Worm (Caenorhabditis elegans): Measurements from ENCODE around the gene M153.5.

Gene M153.5

ce11 chrX:12106004-12106403 is 37.8 kb upstream of the M153.5 start (continued):
- TF ChIP-seq spr-1 (tag; optimal IDR thresholded peaks at IDR 0.05) (peak; percentile 69), ceh-28 (tag; optimal IDR thresholded peaks at IDR 0.05) (no peak), nhr-111 (GFP tag; optimal IDR thresholded peaks at IDR 0.05) (peak; percentile 92), dpl-1 (GFP tag; optimal IDR thresholded peaks at IDR 0.05) (no peak), D1046.2 (GFP tag; IDR thresholded peaks at IDR 0.05) (peak; percentile 91), F26F4.8 (GFP tag; conservative IDR thresholded peaks at IDR 0.05) (no peak; the same call in 1 of the 2 replicates), pqm-1 (tag; optimal IDR thresholded peaks at IDR 0.05) (no peak), snpc-4 (tag; optimal IDR thresholded peaks at IDR 0.05) (no peak), ZK337.2 (GFP tag; IDR thresholded peaks at IDR 0.05) (peak; percentile 80), F49E8.2 (tag; optimal IDR thresholded peaks at IDR 0.05; ENCODE audit: borderline replicate concordance) (peak; percentile 37), R02D3.7 (tag; optimal IDR thresholded peaks at IDR 0.05) (peak; percentile 10), F37D6.2 (tag; optimal IDR thresholded peaks at IDR 0.05) (peak; percentile 78), unc-39 (tag; optimal IDR thresholded peaks at IDR 0.05) (no peak), Y48G9A.11 (GFP tag; IDR thresholded peaks at IDR 0.05) (peak; percentile 74), dmd-8 (GFP tag; IDR thresholded peaks at IDR 0.05) (peak; percentile 95), Y105C5A.15 (GFP tag; IDR thresholded peaks at IDR 0.05) (peak; percentile 93), ctbp-1 (GFP tag; IDR thresholded peaks at IDR 0.05) (peak; percentile 97), nhr-48 (tag; optimal IDR thresholded peaks at IDR 0.05) (peak; percentile 73), cey-2 (tag; optimal IDR thresholded peaks at IDR 0.05; ENCODE audit: borderline replicate concordance, insufficient read depth) (peak; percentile 84), T26A8.4 (GFP tag; IDR thresholded peaks at IDR 0.05) (peak; percentile 93), zip-11 (GFP tag; IDR thresholded peaks at IDR 0.05) (peak; percentile 15; the same call in 1 of the 2 replicates), dve-1 (tag; optimal IDR thresholded peaks at IDR 0.05; ENCODE audit: insufficient read depth) (peak; percentile 85), saeg-2 (GFP tag; IDR thresholded peaks at IDR 0.05) (peak; percentile 72; the same call in 1 of the 2 replicates), lin-38 (GFP tag; IDR thresholded peaks at IDR 0.05) (peak; percentile 82), lsy-2 (tag; optimal IDR thresholded peaks at IDR 0.05) (peak in 1 of 2 experiments; percentile 13), unc-62 (GFP tag; optimal IDR thresholded peaks at IDR 0.05 in 1 of 2) (peak in 1 of 2 experiments; percentile 97), unc-62 (tag; optimal IDR thresholded peaks at IDR 0.05) (no peak), tag-97 (GFP tag; IDR thresholded peaks at IDR 0.05) (no peak), ceh-62 (tag; optimal IDR thresholded peaks at IDR 0.05) (no peak), lin-13 (GFP tag; optimal IDR thresholded peaks at IDR 0.05) (peak; percentile 37), php-3 (GFP tag; IDR thresholded peaks at IDR 0.05) (no peak), zfp-3 (GFP tag; conservative IDR thresholded peaks at IDR 0.05) (peak; percentile 76; the same call in 1 of the 2 replicates), gei-8 (GFP tag; optimal IDR thresholded peaks at IDR 0.05) (peak; percentile 83), jun-1 (tag; optimal IDR thresholded peaks at IDR 0.05) (peak; percentile 73), zfp-2 (tag; optimal IDR thresholded peaks at IDR 0.05) (peak; percentile 62), hif-1 (tag; optimal IDR thresholded peaks at IDR 0.05) (peak in 1 of 2 experiments; percentile 21), nhr-102 (tag; optimal IDR thresholded peaks at IDR 0.05) (peak; percentile 79), attf-4 (tag; optimal IDR thresholded peaks at IDR 0.05) (no peak), nhr-10 (tag; optimal IDR thresholded peaks at IDR 0.05) (no peak), dmd-9 (GFP tag; IDR thresholded peaks at IDR 0.05) (peak; percentile 70; the same call in 1 of the 2 replicates), hlh-11 (tag; optimal IDR thresholded peaks at IDR 0.05) (no peak), nhr-6 (tag; optimal IDR thresholded peaks at IDR 0.05) (peak; percentile 59), lin-1 (GFP tag; IDR thresholded peaks at IDR 0.05) (peak; percentile 92), nhr-28 (tag; optimal IDR thresholded peaks at IDR 0.05) (peak; percentile 60), daf-8 (GFP tag; IDR thresholded peaks at IDR 0.05) (peak; percentile 80; the same call in 1 of the 2 replicates), daf-19 (GFP tag; conservative IDR thresholded peaks at IDR 0.05) (peak; percentile 94), mdt-29 (GFP tag; IDR thresholded peaks at IDR 0.05) (no peak), lir-3 (tag; optimal IDR thresholded peaks at IDR 0.05) (peak; percentile 82), vab-7 (GFP tag; IDR thresholded peaks at IDR 0.05) (peak; percentile 97), lim-7 (GFP tag; IDR thresholded peaks at IDR 0.05) (peak; percentile 98), fos-1 (tag; optimal IDR thresholded peaks at IDR 0.05) (no peak), mxl-3 (GFP tag; optimal IDR thresholded peaks at IDR 0.05) (peak; percentile 76)

All from whole organism, L4 larva.